Fruit fly (Drosophila melanogaster) whole organism: Measurements from ENCODE around the gene SoYb.

Source experiments
- EcR ChIP-seq, 2 experiments: fragments of >200 bp; optimal IDR thresholded peaks; 2 replicates each; lab custom pipeline; 2017; ENCODE audit warnings: missing biosample characterization in 2 of 2, missing genetic modification characterization in 2 of 2, missing genetic modification reagents in 2 of 2
- pan ChIP-seq: fragments of >200 bp; optimal IDR thresholded peaks from 2 replicates; lab custom pipeline; 2017
- psq ChIP-seq: fragments of >200 bp; optimal IDR thresholded peaks from 2 replicates; lab custom pipeline; 2017
- usp ChIP-seq: fragments of >200 bp; optimal IDR thresholded peaks from 2 replicates; lab custom pipeline; 2017; ENCODE audit warnings: missing biosample characterization, missing genetic modification characterization, mixed read lengths

DNA sequence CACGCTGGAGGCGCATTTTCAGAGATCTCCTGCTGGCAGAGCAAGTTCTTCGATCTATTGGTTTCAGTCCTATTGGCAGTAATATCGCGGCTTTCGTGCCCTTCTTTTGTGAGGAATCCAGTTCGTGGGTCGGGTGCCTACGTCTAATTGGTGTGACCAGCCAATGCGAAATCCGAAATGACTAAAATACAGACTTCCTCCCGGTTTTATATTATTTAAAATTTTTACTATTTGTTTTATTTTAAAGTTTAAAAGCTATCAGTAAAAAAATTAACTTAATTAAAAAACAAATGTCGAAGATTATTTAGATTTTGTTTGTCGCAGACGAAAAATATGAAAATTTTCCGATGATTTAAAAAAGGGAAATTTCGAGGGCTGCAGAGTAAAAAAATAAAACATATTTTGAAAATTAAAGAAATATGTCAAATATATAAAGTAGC lies 38.9 kb downstream of the SoYb start, which contains the start of gene CG5850:
- no peak for TF ChIP-seq pan (lab: Kevin White, UChicago)
- TF ChIP-seq EcR (GFP tag; optimal IDR thresholded peaks at IDR 0.05; lab: Kevin White, UChicago) = no peak
- TF ChIP-seq psq (lab: Kevin White, UChicago) = no peak
- TF ChIP-seq usp (GFP tag; lab: Kevin White, UChicago) = no peak
